Worm (Caenorhabditis elegans) whole organism, young adult: Measurements from ENCODE around the gene C44B7.5.
A peak's percentile ranks its signal among the peaks of the same experiment; 100 is the strongest.

Source experiments
- C06A6.2 ChIP-seq: fragments of 200-800 bp; sonication (Bioruptor generic); conservative IDR thresholded peaks from 2 replicates; pipeline ENCODE4 v1.3.6; 2022; ENCODE audit warnings: missing genetic modification characterization, missing compliant biosample characterization
- F23B12.7 ChIP-seq: sonication (generic microtip); optimal IDR thresholded peaks from 2 replicates; lab custom pipeline; 2017; ENCODE audit warnings: missing genetic modification characterization, mild to moderate bottlenecking, missing compliant biosample characterization, antibody characterized with exemption, moderate library complexity; ENCODE audit not compliant: insufficient read depth
- F33H1.4 ChIP-seq: fragments of 200-800 bp; sonication (Bioruptor generic); IDR thresholded peaks from 2 replicates; pipeline ENCODE4 v1.3.6; 2022; ENCODE audit warnings: missing genetic modification reagents, missing genetic modification characterization, missing compliant biosample characterization
- F49E8.2 ChIP-seq: sonication (generic microtip); optimal IDR thresholded peaks from 3 replicates; lab custom pipeline; 2017; ENCODE audit warnings: missing genetic modification characterization, mild to moderate bottlenecking, missing compliant biosample characterization, antibody characterized with exemption, moderate library complexity; ENCODE audit not compliant: insufficient read depth
- F57C9.4 ChIP-seq: sonication (generic microtip); optimal IDR thresholded peaks from 2 replicates; lab custom pipeline; 2017; ENCODE audit warnings: mild to moderate bottlenecking, missing genetic modification characterization, missing compliant biosample characterization
- T26A5.8 ChIP-seq: sonication (generic microtip); optimal IDR thresholded peaks from 2 replicates; lab custom pipeline; 2016; ENCODE audit warnings: missing genetic modification characterization, missing compliant biosample characterization
- Y79H2A.3 ChIP-seq: fragments of 200-800 bp; sonication (Bioruptor generic); conservative IDR thresholded peaks from 2 replicates; pipeline ENCODE4 v1.3.6; 2022; ENCODE audit warnings: missing genetic modification reagents, missing genetic modification characterization, missing compliant biosample characterization
- aptf-2 ChIP-seq: fragments of 200-800 bp; sonication (Bioruptor generic); conservative IDR thresholded peaks from 2 replicates; pipeline ENCODE4 v1.3.6; 2022; ENCODE audit warnings: missing genetic modification reagents, missing genetic modification characterization, missing compliant biosample characterization
- aptf-3 ChIP-seq: fragments of 200-800 bp; sonication (Bioruptor generic); IDR thresholded peaks from 2 replicates; pipeline ENCODE4 v1.3.6; 2022; ENCODE audit warnings: missing genetic modification characterization, missing compliant biosample characterization
- atf-7 ChIP-seq: sonication (generic microtip); optimal IDR thresholded peaks from 2 replicates; lab custom pipeline; 2017; ENCODE audit warnings: mild to moderate bottlenecking, missing genetic modification characterization, missing compliant biosample characterization
- dox-1 ChIP-seq: fragments of 200-800 bp; sonication (Bioruptor generic); IDR thresholded peaks from 2 replicates; pipeline ENCODE4 v1.3.6; 2022; ENCODE audit warnings: missing genetic modification reagents, missing genetic modification characterization, missing compliant biosample characterization
- egl-44 ChIP-seq: fragments of 200-800 bp; sonication (Bioruptor generic); IDR thresholded peaks from 2 replicates; pipeline ENCODE4 v1.3.6; 2022; ENCODE audit warnings: missing genetic modification reagents, missing genetic modification characterization, missing compliant biosample characterization
- egrh-3 ChIP-seq: fragments of 200-800 bp; sonication (Bioruptor generic); IDR thresholded peaks from 2 replicates; pipeline ENCODE4 v1.3.6; 2022; ENCODE audit warnings: missing genetic modification reagents, missing genetic modification characterization, missing compliant biosample characterization
- fkh-3 ChIP-seq: sonication (generic microtip); optimal IDR thresholded peaks from 2 replicates; lab custom pipeline; 2016; ENCODE audit warnings: mild to moderate bottlenecking, missing genetic modification characterization, missing compliant biosample characterization
- hlh-12 ChIP-seq: sonication (generic microtip); optimal IDR thresholded peaks from 2 replicates; lab custom pipeline; 2016; ENCODE audit warnings: missing genetic modification characterization, missing compliant biosample characterization
- hlh-26 ChIP-seq: fragments of 200-800 bp; sonication (Bioruptor generic); conservative IDR thresholded peaks from 2 replicates; pipeline ENCODE4 v1.3.6; 2022; ENCODE audit warnings: missing genetic modification reagents, missing genetic modification characterization, missing compliant biosample characterization
- hmg-1.2 ChIP-seq: fragments of 200-800 bp; sonication (Bioruptor generic); IDR thresholded peaks from 2 replicates; pipeline ENCODE4 v1.3.6; 2022; ENCODE audit warnings: missing genetic modification reagents, missing genetic modification characterization, missing compliant biosample characterization
- hmg-20 ChIP-seq: fragments of 200-800 bp; sonication (Bioruptor generic); IDR thresholded peaks from 2 replicates; pipeline ENCODE4 v1.3.6; 2022; ENCODE audit warnings: missing genetic modification reagents, missing genetic modification characterization, missing compliant biosample characterization
- lin-26 ChIP-seq: fragments of 200-800 bp; sonication (Bioruptor generic); IDR thresholded peaks from 2 replicates; pipeline ENCODE4 v1.3.6; 2022; ENCODE audit warnings: missing genetic modification reagents, missing genetic modification characterization, missing compliant biosample characterization
- nfyb-1 ChIP-seq: fragments of 200-800 bp; sonication (Bioruptor generic); IDR thresholded peaks from 2 replicates; pipeline ENCODE4 v1.3.6; 2022; ENCODE audit warnings: missing genetic modification reagents, missing genetic modification characterization, missing compliant biosample characterization
- nhr-27 ChIP-seq: fragments of 200-800 bp; sonication (Bioruptor generic); optimal IDR thresholded peaks from 2 replicates; lab custom pipeline; 2018; ENCODE audit warnings: mild to moderate bottlenecking, missing genetic modification characterization, moderate library complexity, missing compliant biosample characterization
- nhr-80 ChIP-seq: sonication (generic microtip); optimal IDR thresholded peaks from 2 replicates; lab custom pipeline; 2016; ENCODE audit warnings: missing genetic modification characterization, missing compliant biosample characterization
- pha-4 ChIP-seq: fragments of 150-350 bp; sonication (generic microtip); optimal IDR thresholded peaks from 2 replicates; lab custom pipeline; 2014; ENCODE audit warnings: missing biosample characterization, missing genetic modification reagents, missing genetic modification characterization
- rcor-1 ChIP-seq: fragments of 200-800 bp; sonication (Bioruptor generic); IDR thresholded peaks from 2 replicates; pipeline ENCODE4 v1.3.6; 2022; ENCODE audit warnings: missing genetic modification reagents, missing genetic modification characterization, missing compliant biosample characterization
- rec-8 ChIP-seq, 2 experiments: sonication (generic microtip); optimal IDR thresholded peaks; 2 replicates each; lab custom pipeline; 2016; ENCODE audit warnings: mild to moderate bottlenecking in 2 of 2, missing genetic modification characterization in 2 of 2, missing genetic modification reagents in 2 of 2, missing genotype in 2 of 2, missing biosample characterization in 1 of 2, missing compliant biosample characterization in 1 of 2, moderate library complexity in 1 of 2
- repo-1 ChIP-seq: sonication (generic microtip); optimal IDR thresholded peaks from 2 replicates; lab custom pipeline; 2017; ENCODE audit warnings: mild to moderate bottlenecking, missing genetic modification characterization, missing compliant biosample characterization
- snpc-1.1 ChIP-seq: sonication (generic microtip); optimal IDR thresholded peaks from 2 replicates; lab custom pipeline; 2017; ENCODE audit warnings: missing genetic modification characterization, mild to moderate bottlenecking, missing compliant biosample characterization, antibody characterized with exemption, moderate library complexity, missing genotype, missing genetic modification reagents; ENCODE audit not compliant: insufficient read depth
- sptf-2 ChIP-seq: fragments of 200-800 bp; sonication (Bioruptor generic); optimal IDR thresholded peaks from 2 replicates; lab custom pipeline; 2018; ENCODE audit warnings: mild to moderate bottlenecking, missing genetic modification characterization, missing compliant biosample characterization
- unc-62 ChIP-seq: fragments of 150-350 bp; optimal IDR thresholded peaks from 2 replicates; lab custom pipeline; 2014; ENCODE audit warnings: missing biosample characterization, missing genetic modification reagents, missing genetic modification characterization
- xnd-1 ChIP-seq: sonication (generic microtip); optimal IDR thresholded peaks from 2 replicates; lab custom pipeline; 2016; ENCODE audit warnings: missing genotype, missing genetic modification reagents, missing genetic modification characterization, missing compliant biosample characterization
- zfh-2 ChIP-seq: fragments of 200-800 bp; sonication (Bioruptor generic); conservative IDR thresholded peaks from 2 replicates; pipeline ENCODE4 v1.3.6; 2022; ENCODE audit warnings: missing genetic modification reagents, missing genetic modification characterization, missing compliant biosample characterization
- ztf-26 ChIP-seq: sonication (generic microtip); optimal IDR thresholded peaks from 2 replicates; lab custom pipeline; 2017; ENCODE audit warnings: missing genetic modification characterization, missing compliant biosample characterization

C44B7.5 gene

ce11 chrII:6833781-6834339, 38.5 kb downstream of the C44B7.5 start (continued):
- TF ChIP-seq F57C9.4 (tag; lab: Kevin White, UChicago) (no peak), dox-1 (GFP tag; lab: Robert Waterston, UW) (peak; percentile 70), nhr-80 (peak; percentile 87), unc-62 (peak; percentile 20), F49E8.2 (no peak), pha-4 (tag; lab: Kevin White, UChicago) (no peak), hmg-20 (GFP tag; lab: Robert Waterston, UW) (no peak), repo-1 (tag; lab: Kevin White, UChicago) (no peak), atf-7 (tag; lab: Kevin White, UChicago) (peak; percentile 5), F33H1.4 (no peak), C06A6.2 (no peak), aptf-2 (GFP tag; lab: Robert Waterston, UW) (no peak), ztf-26 (tag; lab: Kevin White, UChicago) (no peak), rec-8 (tag; optimal IDR thresholded peaks at IDR 0.05; lab: Kevin White, UChicago) (no peak), hlh-26 (GFP tag; lab: Robert Waterston, UW) (no peak), lin-26 (GFP tag; lab: Robert Waterston, UW) (no peak), fkh-3 (no peak), rcor-1 (GFP tag; lab: Robert Waterston, UW) (no peak), hmg-1.2 (GFP tag; lab: Robert Waterston, UW) (peak; percentile 24; the same call in 1 of the 2 replicates), sptf-2 (GFP tag; lab: Kevin White, UChicago) (no peak), egrh-3 (GFP tag; lab: Robert Waterston, UW) (peak; percentile 64), snpc-1.1 (tag; lab: Kevin White, UChicago) (no peak), zfh-2 (peak; percentile 67), nhr-27 (tag; lab: Kevin White, UChicago) (no peak), Y79H2A.3 (GFP tag; lab: Robert Waterston, UW) (no peak), hlh-12 (tag; lab: Kevin White, UChicago) (no peak)

ce11 chrII:6832695-6833389, 39.6 kb downstream of the C44B7.5 start:
- TF ChIP-seq zfh-2 (peak; percentile 50; the same call in 1 of the 2 replicates), aptf-3 (GFP tag; lab: Robert Waterston, UW) (no peak)
- TF ChIP-seq, all 124 proteins: peak for 1

ce11 chrII:6832207-6832606, 40.2 kb downstream of the C44B7.5 start:
- TF ChIP-seq unc-62: no peak
- no peak for TF ChIP-seq rcor-1 (GFP tag; lab: Robert Waterston, UW)
- TF ChIP-seq xnd-1 (tag; lab: Kevin White, UChicago): no peak
- no peak for TF ChIP-seq egl-44 (GFP tag; lab: Robert Waterston, UW)
- TF ChIP-seq nfyb-1 (GFP tag; lab: Robert Waterston, UW): no peak
- no peak for TF ChIP-seq F23B12.7 (tag; lab: Kevin White, UChicago)
- TF ChIP-seq F49E8.2: no peak
- no peak for TF ChIP-seq T26A5.8 (tag; lab: Kevin White, UChicago)
